Fruit fly (Drosophila melanogaster) whole organism, prepupa: ENCODE measurements around the gene Spc25.

Experiments
- CG3919 ChIP-seq: fragments of 200-800 bp; sonication (Bioruptor generic); optimal IDR thresholded peaks from 3 replicates; lab custom pipeline; 2016; ENCODE audit warnings: missing biosample characterization, missing genetic modification characterization
- cyc ChIP-seq: fragments of 200-800 bp; sonication (Bioruptor generic); optimal IDR thresholded peaks from 3 replicates; lab custom pipeline; 2016; ENCODE audit warnings: missing biosample characterization, missing genetic modification characterization
- ss ChIP-seq, 2 experiments: fragments of 200-800 bp; sonication (Bioruptor generic); optimal IDR thresholded peaks; 2 replicates in 1 of 2; 3 replicates in 1 of 2; lab custom pipeline; 2017 to 2018; ENCODE audit warnings: mild to moderate bottlenecking in 2 of 2, missing biosample characterization in 2 of 2, missing genetic modification characterization in 2 of 2, moderate library complexity in 1 of 2

DNA sequence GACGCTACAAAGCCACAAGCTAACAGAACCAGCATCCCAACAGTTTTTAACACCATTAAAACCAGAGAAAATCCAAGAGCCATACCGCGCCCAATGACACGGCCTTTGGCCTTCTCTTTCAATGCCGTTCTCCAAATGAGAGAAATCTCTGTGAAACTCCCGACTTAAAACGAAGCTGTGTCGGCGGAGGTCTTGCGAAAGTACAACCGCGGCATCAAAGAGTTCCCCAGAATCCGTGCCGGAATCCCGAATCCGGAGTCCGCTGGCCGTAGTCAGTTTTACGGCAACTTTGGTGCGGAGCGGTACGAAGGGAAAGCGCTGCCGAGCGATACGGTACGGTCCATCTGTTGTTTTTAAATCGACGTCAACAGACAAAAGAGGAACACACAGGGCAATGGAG, 45.7 kb upstream of the Spc25 start, which contains the start of gene beat-Vb:
- TF ChIP-seq cyc (GFP tag; lab: Kevin White, UChicago) (no peak), CG3919 (GFP tag; lab: Kevin White, UChicago) (no peak), ss (GFP tag; optimal IDR thresholded peaks at IDR 0.05; lab: Kevin White, UChicago) (no peak)
